Worm (Caenorhabditis elegans): ENCODE results near the gene C44H9.4.
A peak's percentile ranks its signal among the peaks of the same experiment; 100 is the strongest.

Gene C44H9.4

ce11 chrV:12811126-12811525, 24.4 kb upstream of the C44H9.4 start, which contains the start of gene ZC443.2:
ZC443.2 (minus strand) TSS chrV:12811192.
- TF ChIP-seq dao-5 (tag; optimal IDR thresholded peaks at IDR 0.05): no peak
- no peak for TF ChIP-seq him-1 (tag; optimal IDR thresholded peaks at IDR 0.05)
- TF ChIP-seq W03F9.2 (tag; optimal IDR thresholded peaks at IDR 0.05): no peak

- TF ChIP-seq him-1 (tag; optimal IDR thresholded peaks at IDR 0.05): no peak
- no peak for TF ChIP-seq W03F9.2 (tag; optimal IDR thresholded peaks at IDR 0.05)
- TF ChIP-seq dao-5 (tag; optimal IDR thresholded peaks at IDR 0.05): no peak
These were observed 23.7 kb upstream of the C44H9.4 start for ce11 chrV:12811810-12812209.

- no peak for TF ChIP-seq dao-5 (tag; optimal IDR thresholded peaks at IDR 0.05)
- no peak for TF ChIP-seq W03F9.2 (tag; optimal IDR thresholded peaks at IDR 0.05)
- no peak for TF ChIP-seq him-1 (tag; optimal IDR thresholded peaks at IDR 0.05)
These were observed 21.5 kb upstream of the C44H9.4 start, which contains the start of gene ZC443.3 for ce11 chrV:12814022-12814421. ZC443.3 (minus strand) TSS chrV:12814122.

DNA sequence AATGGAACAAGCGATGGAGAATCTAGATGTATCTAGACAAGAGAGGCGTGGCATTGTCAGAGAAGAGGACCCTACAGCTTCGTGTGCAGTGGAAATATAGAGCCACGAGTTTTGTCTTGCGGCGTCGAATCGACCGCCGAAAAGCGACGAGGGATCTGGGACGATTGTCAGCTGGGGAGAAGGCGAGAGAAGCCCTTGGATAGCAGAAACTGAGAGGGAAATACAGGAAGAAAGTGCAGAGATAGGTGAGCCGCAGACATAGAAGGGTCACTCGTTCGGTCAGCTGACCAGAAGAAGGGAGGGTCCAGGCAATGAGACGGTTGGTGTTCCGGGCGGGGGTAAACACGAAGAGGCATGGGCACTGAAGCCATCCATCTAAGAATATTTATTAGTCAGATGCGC, 21.0 kb upstream of the C44H9.4 start:
- TF ChIP-seq him-1 (tag; optimal IDR thresholded peaks at IDR 0.05) (peak; percentile 83), W03F9.2 (tag; optimal IDR thresholded peaks at IDR 0.05) (no peak), dao-5 (tag; optimal IDR thresholded peaks at IDR 0.05) (no peak)

- no peak for TF ChIP-seq W03F9.2 (tag; optimal IDR thresholded peaks at IDR 0.05)
These were observed 20.1 kb upstream of the C44H9.4 start for ce11 chrV:12815386-12815785.

ce11 chrV:12816672-12817071, 18.8 kb upstream of the C44H9.4 start:
- no peak for TF ChIP-seq W03F9.2 (tag; optimal IDR thresholded peaks at IDR 0.05)
- TF ChIP-seq him-1 (tag; optimal IDR thresholded peaks at IDR 0.05): no peak
- no peak for TF ChIP-seq dao-5 (tag; optimal IDR thresholded peaks at IDR 0.05)

DNA sequence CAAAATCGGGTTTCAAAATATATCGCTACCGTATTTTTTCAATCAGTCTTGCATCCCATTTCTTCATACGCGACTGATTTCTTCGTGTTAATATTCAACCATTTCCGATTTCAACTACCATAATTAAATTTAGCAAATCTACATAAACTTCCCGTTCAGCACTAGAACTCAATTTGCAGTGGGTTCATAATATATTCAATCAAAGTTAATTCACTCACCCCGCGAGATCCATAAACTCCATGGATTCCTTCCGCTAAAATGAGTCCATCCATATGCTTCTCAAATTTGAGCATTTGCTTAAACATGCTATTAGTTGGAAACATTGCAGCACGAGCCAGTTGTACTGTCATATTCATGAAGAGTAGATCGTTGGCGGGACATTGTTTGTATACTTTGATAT, 17.0 kb upstream of the C44H9.4 start:
- TF ChIP-seq dao-5 (tag; optimal IDR thresholded peaks at IDR 0.05) (no peak), him-1 (tag; optimal IDR thresholded peaks at IDR 0.05) (no peak), W03F9.2 (tag; optimal IDR thresholded peaks at IDR 0.05) (no peak)

ce11 chrV:12819155-12819554, 16.3 kb upstream of the C44H9.4 start:
- peak; percentile 89 for TF ChIP-seq him-1 (tag; optimal IDR thresholded peaks at IDR 0.05)
- TF ChIP-seq dao-5 (tag; optimal IDR thresholded peaks at IDR 0.05): no peak

- TF ChIP-seq W03F9.2 (tag; optimal IDR thresholded peaks at IDR 0.05): no peak
- no peak for TF ChIP-seq him-1 (tag; optimal IDR thresholded peaks at IDR 0.05)
- no peak for TF ChIP-seq dao-5 (tag; optimal IDR thresholded peaks at IDR 0.05)
These were observed 15.6 kb upstream of the C44H9.4 start, which contains the start of the genes ZC443.4 and ugt-18 for ce11 chrV:12819792-12820453. ZC443.4 (minus strand) TSS chrV:12819886. ugt-18 (plus strand) TSS chrV:12820260.

DNA sequence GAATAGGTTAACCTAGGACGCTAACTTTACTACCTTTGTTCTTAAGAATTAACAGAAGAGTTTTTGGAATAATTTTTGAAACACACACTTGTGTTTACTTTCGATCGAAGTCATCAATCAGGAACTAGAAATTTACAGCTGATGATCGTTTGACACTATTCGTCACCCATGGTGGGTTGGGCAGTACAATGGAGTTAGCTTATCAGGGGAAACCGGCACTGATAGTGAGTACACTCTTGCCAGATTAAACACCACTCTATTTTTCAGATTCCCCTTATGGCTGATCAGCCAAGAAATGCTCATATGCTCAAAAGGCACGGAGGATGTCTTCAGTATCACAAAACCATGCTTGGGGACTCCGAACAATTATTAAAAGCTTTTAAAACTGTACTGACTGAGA, 13.4 kb upstream of the C44H9.4 start:
- TF ChIP-seq W03F9.2 (tag; optimal IDR thresholded peaks at IDR 0.05) (no peak), him-1 (tag; optimal IDR thresholded peaks at IDR 0.05) (no peak), dao-5 (tag; optimal IDR thresholded peaks at IDR 0.05) (no peak)

DNA sequence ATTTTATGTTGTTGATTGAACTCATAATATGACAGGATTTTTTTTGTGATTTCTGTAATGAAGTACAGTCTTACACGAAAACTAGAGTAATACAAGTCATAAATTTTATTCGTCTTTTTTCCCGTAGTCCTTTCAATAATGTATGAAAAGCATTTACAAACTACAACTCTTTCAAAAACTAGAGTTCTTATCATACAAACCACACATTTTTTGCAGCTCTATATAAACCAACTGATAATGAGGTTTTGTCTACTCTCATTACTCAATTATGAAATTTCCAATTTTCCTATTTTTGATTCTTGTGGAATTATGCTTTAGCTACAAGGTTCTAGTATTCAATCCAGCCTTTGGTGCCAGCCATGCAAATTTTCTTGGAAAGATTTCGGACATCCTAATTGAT, 10.7 kb upstream of the C44H9.4 start, which contains the start of gene ugt-16:
ugt-16 (plus strand) TSS at position 248 of the 400 bp plus-strand sequence.
- no peak for TF ChIP-seq dao-5 (tag; optimal IDR thresholded peaks at IDR 0.05)
- no peak for TF ChIP-seq W03F9.2 (tag; optimal IDR thresholded peaks at IDR 0.05)
- no peak for TF ChIP-seq him-1 (tag; optimal IDR thresholded peaks at IDR 0.05)

ce11 chrV:12827219-12827618, 8.3 kb upstream of the C44H9.4 start, which contains the start of gene ugt-15:
ugt-15 (plus strand) TSS chrV:12827519.
- TF ChIP-seq W03F9.2 (tag; optimal IDR thresholded peaks at IDR 0.05) (no peak), dao-5 (tag; optimal IDR thresholded peaks at IDR 0.05) (no peak), him-1 (tag; optimal IDR thresholded peaks at IDR 0.05) (no peak)

DNA sequence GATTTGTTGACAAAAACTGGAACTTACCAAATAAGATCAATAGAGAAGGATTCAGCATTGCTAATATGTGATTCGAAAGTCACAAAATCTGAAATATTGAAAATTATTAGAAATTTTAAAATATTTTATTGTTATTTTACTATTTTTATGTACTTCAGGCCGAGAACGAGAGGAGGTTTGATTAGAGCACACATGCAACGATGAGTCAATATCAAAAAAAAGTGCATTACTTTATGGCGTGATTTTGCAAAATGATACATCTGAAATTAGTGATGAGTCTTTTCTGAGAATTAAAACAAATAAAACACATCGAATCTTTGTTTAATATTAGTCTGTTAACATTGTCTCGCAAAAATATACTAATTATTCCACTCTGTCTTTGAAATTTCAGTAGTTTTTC, 9.3 kb downstream of the C44H9.4 start:
- TF ChIP-seq W03F9.2 (tag; optimal IDR thresholded peaks at IDR 0.05): no peak
- TF ChIP-seq dao-5 (tag; optimal IDR thresholded peaks at IDR 0.05): no peak
- no peak for TF ChIP-seq him-1 (tag; optimal IDR thresholded peaks at IDR 0.05)

DNA sequence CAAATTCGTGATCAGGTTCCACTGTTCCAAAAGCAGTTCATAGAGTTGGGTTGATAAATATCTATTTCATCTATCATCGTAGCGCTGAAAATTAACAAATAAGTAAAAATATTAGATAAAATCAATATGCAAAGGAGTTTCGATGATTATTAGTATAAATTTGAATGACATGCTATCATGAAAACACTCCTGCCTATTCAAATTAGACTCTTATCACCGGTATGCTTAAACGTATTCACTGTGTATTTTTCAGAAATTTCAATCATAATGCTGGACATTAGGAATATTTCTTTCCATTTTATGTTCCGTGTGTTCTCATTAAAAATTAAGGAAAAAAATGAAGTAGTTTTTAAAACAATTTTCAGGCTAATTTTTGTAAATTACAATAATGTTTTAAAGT, 9.8 kb downstream of the C44H9.4 start, which contains the start of gene C44H9.6:
C44H9.6 (minus strand) TSS at position 101 of the 400 bp plus-strand sequence.
- TF ChIP-seq him-1 (tag; optimal IDR thresholded peaks at IDR 0.05): no peak
- TF ChIP-seq W03F9.2 (tag; optimal IDR thresholded peaks at IDR 0.05): no peak
- TF ChIP-seq dao-5 (tag; optimal IDR thresholded peaks at IDR 0.05): no peak

- no peak for TF ChIP-seq W03F9.2 (tag; optimal IDR thresholded peaks at IDR 0.05)
- TF ChIP-seq him-1 (tag; optimal IDR thresholded peaks at IDR 0.05): no peak
- no peak for TF ChIP-seq dao-5 (tag; optimal IDR thresholded peaks at IDR 0.05)
These were observed 14.2 kb downstream of the C44H9.4 start, which contains the start of gene C44H9.5 for ce11 chrV:12849736-12850135. C44H9.5 (minus strand) TSS chrV:12849864.
